Fruit fly (Drosophila melanogaster): ENCODE measurements around the gene Cpr64Ac.

Gene Cpr64Ac

DNA sequence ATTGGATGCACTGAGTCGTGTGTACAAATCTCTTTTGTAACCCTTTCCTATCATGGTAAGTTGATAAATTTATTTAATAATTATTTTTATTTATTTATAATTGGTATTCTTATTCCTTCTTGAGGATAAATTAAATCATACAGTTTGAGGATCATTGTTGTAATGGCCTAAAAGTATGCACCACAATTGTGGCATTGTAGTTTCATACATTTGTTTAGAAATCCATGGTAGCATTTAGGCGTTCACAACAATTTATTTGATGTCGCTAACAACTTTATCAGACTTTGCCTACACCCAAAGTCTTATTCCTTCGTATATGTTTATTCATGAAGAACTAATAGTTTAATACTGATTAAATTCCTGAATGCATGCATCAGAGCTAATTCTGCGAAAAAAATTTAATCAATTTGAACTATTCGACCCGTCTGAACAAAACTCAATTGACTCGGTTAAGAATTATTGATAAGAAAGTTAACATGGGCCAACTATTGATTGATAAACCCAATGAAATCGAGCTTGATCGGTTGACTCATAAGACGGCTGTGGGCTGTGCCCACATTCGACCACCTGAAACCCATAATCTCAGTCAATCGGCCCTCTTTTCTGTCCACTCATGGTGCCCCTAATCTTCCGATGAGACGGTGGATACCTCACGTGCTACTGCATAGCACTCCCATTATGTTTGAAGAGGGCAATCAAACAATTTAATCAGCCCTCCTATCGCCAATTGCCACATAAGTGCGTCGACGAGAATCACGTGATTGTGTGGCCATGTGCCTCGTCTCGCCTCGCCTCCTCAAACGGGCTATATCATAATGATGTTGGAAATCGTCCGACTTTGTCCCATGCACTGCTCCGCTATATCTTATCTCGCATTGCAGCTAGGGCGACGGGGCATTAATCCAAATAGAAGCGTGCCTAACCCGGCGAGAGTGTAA, 6.8 kb upstream of the Cpr64Ac start:
- TF ChIP-seq CG6276 (GFP tag; optimal IDR thresholded peaks at IDR 0.05) (peak; percentile 1), ss (GFP tag; optimal IDR thresholded peaks at IDR 0.05) (no peak), lz (GFP tag; optimal IDR thresholded peaks at IDR 0.05) (no peak), CG11762 (GFP tag; optimal IDR thresholded peaks at IDR 0.05; ENCODE audit: insufficient read depth) (no peak), salr (GFP tag; optimal IDR thresholded peaks at IDR 0.05) (no peak), dsx (GFP tag; optimal IDR thresholded peaks at IDR 0.05; ENCODE audit: poor library complexity, severe bottlenecking) (no peak), CG10669 (GFP tag; optimal IDR thresholded peaks at IDR 0.05) (no peak), CG6792 (GFP tag; optimal IDR thresholded peaks at IDR 0.05) (no peak), CG8319 (GFP tag; optimal IDR thresholded peaks at IDR 0.05) (no peak), vri (GFP tag; optimal IDR thresholded peaks at IDR 0.05) (no peak), Eip78C (GFP tag) (peak; percentile 48), CG34406 (GFP tag; optimal IDR thresholded peaks at IDR 0.05) (no peak), svp (GFP tag) (peak; percentile 70), dac (GFP tag; optimal IDR thresholded peaks at IDR 0.05) (no peak), CG11294 (GFP tag; IDR thresholded peaks at IDR 0.05) (no peak), Sox14 (GFP tag; optimal IDR thresholded peaks at IDR 0.05) (no peak), CG8119 (GFP tag; IDR thresholded peaks at IDR 0.05) (no peak), topi (GFP tag; optimal IDR thresholded peaks at IDR 0.05) (no peak), CG15336 (GFP tag; IDR thresholded peaks at IDR 0.05) (no peak; the same call in 1 of the 2 replicates), Smox (GFP tag; optimal IDR thresholded peaks at IDR 0.05) (no peak), CG10631 (GFP tag; optimal IDR thresholded peaks at IDR 0.05) (no peak), Eip93F (GFP tag; optimal IDR thresholded peaks at IDR 0.05) (no peak), CG11902 (GFP tag; optimal IDR thresholded peaks at IDR 0.05) (no peak), CG6163 (GFP tag; IDR thresholded peaks at IDR 0.05) (peak; percentile 62), Met (GFP tag; optimal IDR thresholded peaks at IDR 0.05) (no peak), net (GFP tag; optimal IDR thresholded peaks at IDR 0.05) (no peak), fkh (GFP tag; optimal IDR thresholded peaks at IDR 0.05) (peak; percentile 63), eg (GFP tag; IDR thresholded peaks at IDR 0.05) (peak; percentile 42; the same call in 1 of the 3 replicates)

- 0 out of 3 replicates have a peak, but pooled peaks have one; percentile 10 for TF ChIP-seq CG6163 (GFP tag; IDR thresholded peaks at IDR 0.05)
- TF ChIP-seq CG1621 (tag; optimal IDR thresholded peaks at IDR 0.05): no peak
- no peak for TF ChIP-seq Blimp-1 (GFP tag; optimal IDR thresholded peaks at IDR 0.05)
- no peak for TF ChIP-seq Eip75B (GFP tag; optimal IDR thresholded peaks at IDR 0.05)
- no peak for TF ChIP-seq Hr39 (GFP tag; optimal IDR thresholded peaks at IDR 0.05)
- TF ChIP-seq CG34406 (GFP tag; optimal IDR thresholded peaks at IDR 0.05): no peak
- no peak for TF ChIP-seq CG32006 (GFP tag; optimal IDR thresholded peaks at IDR 0.05)
Measured at dm6 chr3L:4215079-4215478, 2.4 kb upstream of the Cpr64Ac start, which contains the start of gene Cpr64Ad. TSS of gene Cpr64Ad (plus strand) at chr3L:4215379.

dm6 chr3L:4211440-4211839, 1.3 kb downstream of the Cpr64Ac start, which contains the start of gene Cpr64Ab:
TSS of gene Cpr64Ab (minus strand) at chr3L:4211540.
- TF ChIP-seq CG16779 (tag; optimal IDR thresholded peaks at IDR 0.05) (no peak), fd85E (GFP tag; optimal IDR thresholded peaks at IDR 0.05) (no peak), CG6808 (GFP tag; optimal IDR thresholded peaks at IDR 0.05) (no peak), cyc (GFP tag; optimal IDR thresholded peaks at IDR 0.05) (no peak), esn (GFP tag; optimal IDR thresholded peaks at IDR 0.05) (no peak), CG15336 (GFP tag; IDR thresholded peaks at IDR 0.05) (no peak), CG9139 (GFP tag; optimal IDR thresholded peaks at IDR 0.05) (no peak), CG8119 (GFP tag; IDR thresholded peaks at IDR 0.05) (no peak), CG34406 (GFP tag; optimal IDR thresholded peaks at IDR 0.05) (no peak)
